Worm (Caenorhabditis elegans) whole organism, L4 larva: Measurements from ENCODE around the gene clec-217.
A peak's percentile ranks its signal among the peaks of the same experiment; 100 is the strongest.

Source experiments
- F44E2.7 ChIP-seq: fragments of 200-800 bp; sonication (Bioruptor generic); IDR thresholded peaks from 2 replicates; pipeline ENCODE4 v2.1.2; 2022; ENCODE audit warnings: missing genetic modification characterization, missing compliant biosample characterization
- F49E8.2 ChIP-seq: sonication (generic microtip); optimal IDR thresholded peaks from 2 replicates; lab custom pipeline; 2016; ENCODE audit warnings: missing compliant biosample characterization, mild to moderate bottlenecking, missing genetic modification characterization, borderline replicate concordance
- T20F7.1 ChIP-seq: fragments of 200-800 bp; sonication (Bioruptor generic); optimal IDR thresholded peaks from 2 replicates; lab custom pipeline; 2018; ENCODE audit warnings: mild to moderate bottlenecking, missing genetic modification characterization, missing compliant biosample characterization
- Y75B8A.6 ChIP-seq: fragments of 200-800 bp; sonication (Bioruptor generic); IDR thresholded peaks from 2 replicates; pipeline ENCODE4 v1.3.6; 2022; ENCODE audit warnings: missing genetic modification reagents, missing genetic modification characterization, missing compliant biosample characterization
- ZK337.2 ChIP-seq: fragments of 200-800 bp; sonication (Bioruptor generic); IDR thresholded peaks from 2 replicates; pipeline ENCODE4 v1.3.6; 2022; ENCODE audit warnings: missing genetic modification reagents, missing genetic modification characterization, missing compliant biosample characterization
- ZK546.5 ChIP-seq, 2 experiments: sonication (generic microtip); optimal IDR thresholded peaks; 2 replicates each; lab custom pipeline; 2017; ENCODE audit warnings: missing biosample characterization in 2 of 2, missing genetic modification characterization in 2 of 2
- aha-1 ChIP-seq: fragments of 150-350 bp; peaks from one replicate; lab custom pipeline; 2014; ENCODE audit warnings: missing biosample characterization, missing genetic modification characterization
- arid-1 ChIP-seq: fragments of 200-800 bp; sonication (Bioruptor generic); conservative IDR thresholded peaks from 2 replicates; pipeline ENCODE4 v1.3.6; 2022; ENCODE audit warnings: missing genetic modification reagents, missing genetic modification characterization, missing compliant biosample characterization
- attf-4 ChIP-seq: sonication (generic microtip); optimal IDR thresholded peaks from 3 replicates; lab custom pipeline; 2017; ENCODE audit warnings: missing biosample characterization, missing genetic modification characterization
- ceh-20 ChIP-seq: fragments of 200-800 bp; sonication (Bioruptor generic); IDR thresholded peaks from 2 replicates; pipeline ENCODE4 v1.3.6; 2022; ENCODE audit warnings: missing genetic modification reagents, missing genetic modification characterization, missing compliant biosample characterization
- cey-2 ChIP-seq: sonication (generic microtip); optimal IDR thresholded peaks from 3 replicates; lab custom pipeline; 2017; ENCODE audit warnings: missing genetic modification characterization, mild to moderate bottlenecking, missing compliant biosample characterization, antibody characterized with exemption, borderline replicate concordance; ENCODE audit not compliant: insufficient read depth
- ctbp-1 ChIP-seq: fragments of 200-800 bp; sonication (Bioruptor generic); IDR thresholded peaks from 2 replicates; pipeline ENCODE4 v1.3.6; 2022; ENCODE audit warnings: missing genetic modification reagents, missing genetic modification characterization, missing compliant biosample characterization
- dmd-6 ChIP-seq: fragments of 200-800 bp; sonication (Bioruptor generic); IDR thresholded peaks from 2 replicates; pipeline ENCODE4 v1.3.6; 2022; ENCODE audit warnings: missing genetic modification reagents, missing genetic modification characterization, missing compliant biosample characterization
- egl-43 ChIP-seq: fragments of 200-800 bp; sonication (Bioruptor generic); IDR thresholded peaks from 2 replicates; pipeline ENCODE4 v1.3.6; 2022; ENCODE audit warnings: missing genetic modification reagents, missing genetic modification characterization, missing compliant biosample characterization
- fos-1 ChIP-seq: fragments of 150-350 bp; optimal IDR thresholded peaks from 2 replicates; lab custom pipeline; 2014; ENCODE audit warnings: missing biosample characterization, missing genetic modification characterization
- hlh-30 ChIP-seq: sonication (generic microtip); optimal IDR thresholded peaks from 2 replicates; lab custom pipeline; 2017; ENCODE audit warnings: antibody characterized with exemption, mild to moderate bottlenecking, missing genetic modification characterization, missing compliant biosample characterization; ENCODE audit not compliant: insufficient read depth
- lim-7 ChIP-seq: fragments of 200-800 bp; sonication (Bioruptor generic); IDR thresholded peaks from 2 replicates; pipeline ENCODE4 v1.3.6; 2022; ENCODE audit warnings: missing genetic modification characterization, missing compliant biosample characterization
- lin-13 ChIP-seq: fragments of 150-350 bp; optimal IDR thresholded peaks from 2 replicates; lab custom pipeline; 2014; ENCODE audit warnings: missing biosample characterization, missing genetic modification reagents, missing genetic modification characterization
- lin-29 ChIP-seq: fragments of 200-800 bp; sonication (Bioruptor generic); IDR thresholded peaks from 2 replicates; pipeline ENCODE4 v1.3.6; 2022; ENCODE audit warnings: missing genetic modification reagents, missing genetic modification characterization, missing compliant biosample characterization
- lsy-2 ChIP-seq, 2 experiments: fragments of 150-350 bp in 1 of 2; sonication (generic microtip) in 1 of 2; optimal IDR thresholded peaks; 2 replicates each; lab custom pipeline; 2014 to 2017; ENCODE audit warnings: missing biosample characterization in 2 of 2, missing genetic modification characterization in 2 of 2
- madf-9 ChIP-seq: fragments of 200-800 bp; sonication (Bioruptor generic); conservative IDR thresholded peaks from 2 replicates; pipeline ENCODE4 v1.3.6; 2022; ENCODE audit warnings: missing genetic modification reagents, missing genetic modification characterization, missing compliant biosample characterization
- mdl-1 ChIP-seq, 2 experiments: fragments of 150-350 bp in 1 of 2; sonication (generic microtip) in 1 of 2; optimal IDR thresholded peaks; 2 replicates each; lab custom pipeline; 2014 to 2017; ENCODE audit warnings: missing biosample characterization in 2 of 2, missing genetic modification characterization in 2 of 2
- mep-1 ChIP-seq: fragments of 150-350 bp; sonication (generic microtip); optimal IDR thresholded peaks from 3 replicates; lab custom pipeline; 2014; ENCODE audit warnings: missing biosample characterization, missing genetic modification characterization
- mxl-3 ChIP-seq: fragments of 200-800 bp; sonication (Bioruptor generic); optimal IDR thresholded peaks from 2 replicates; lab custom pipeline; 2018; ENCODE audit warnings: mild to moderate bottlenecking, missing genetic modification characterization, missing compliant biosample characterization
- nhr-111 ChIP-seq: fragments of 200-800 bp; sonication (Bioruptor generic); optimal IDR thresholded peaks from 2 replicates; lab custom pipeline; 2018; ENCODE audit warnings: mild to moderate bottlenecking, missing genetic modification characterization, missing compliant biosample characterization
- nhr-237 ChIP-seq: sonication (generic microtip); optimal IDR thresholded peaks from 2 replicates; lab custom pipeline; 2017; ENCODE audit warnings: missing biosample characterization, missing genetic modification characterization
- nhr-25 ChIP-seq: sonication (generic microtip); optimal IDR thresholded peaks from 2 replicates; lab custom pipeline; 2017; ENCODE audit warnings: missing genetic modification characterization, mild to moderate bottlenecking, missing compliant biosample characterization, antibody characterized with exemption, moderate library complexity, borderline replicate concordance; ENCODE audit not compliant: insufficient read depth
- nhr-28 ChIP-seq: fragments of 150-350 bp; optimal IDR thresholded peaks from 2 replicates; lab custom pipeline; 2014; ENCODE audit warnings: missing biosample characterization, missing genetic modification characterization
- nhr-6 ChIP-seq: fragments of 150-350 bp; optimal IDR thresholded peaks from 2 replicates; lab custom pipeline; 2014; ENCODE audit warnings: missing biosample characterization, missing genetic modification characterization
- rbr-2 ChIP-seq: sonication (generic microtip); optimal IDR thresholded peaks from 2 replicates; lab custom pipeline; 2016; ENCODE audit warnings: missing genotype, missing genetic modification characterization, missing compliant biosample characterization
- sdz-12 ChIP-seq: fragments of 200-800 bp; sonication (Bioruptor generic); optimal IDR thresholded peaks from 2 replicates; lab custom pipeline; 2018; ENCODE audit warnings: mild to moderate bottlenecking, missing genetic modification characterization, missing compliant biosample characterization
- skn-1 ChIP-seq: fragments of 150-350 bp; optimal IDR thresholded peaks from 2 replicates; lab custom pipeline; 2014; ENCODE audit warnings: missing biosample characterization, missing genetic modification characterization
- unc-62 ChIP-seq, 3 experiments: fragments of 150-350 bp in 1 of 3; sonication (generic microtip); optimal IDR thresholded peaks in 2 of 3; peaks in 1 of 3; 1 replicate in 1 of 3; 2 replicates in 2 of 3; lab custom pipeline; 2014 to 2017; ENCODE audit warnings: missing biosample characterization in 3 of 3, missing genetic modification characterization in 3 of 3, missing genetic modification reagents in 3 of 3, missing genotype in 1 of 3

The clec-217 gene

DNA sequence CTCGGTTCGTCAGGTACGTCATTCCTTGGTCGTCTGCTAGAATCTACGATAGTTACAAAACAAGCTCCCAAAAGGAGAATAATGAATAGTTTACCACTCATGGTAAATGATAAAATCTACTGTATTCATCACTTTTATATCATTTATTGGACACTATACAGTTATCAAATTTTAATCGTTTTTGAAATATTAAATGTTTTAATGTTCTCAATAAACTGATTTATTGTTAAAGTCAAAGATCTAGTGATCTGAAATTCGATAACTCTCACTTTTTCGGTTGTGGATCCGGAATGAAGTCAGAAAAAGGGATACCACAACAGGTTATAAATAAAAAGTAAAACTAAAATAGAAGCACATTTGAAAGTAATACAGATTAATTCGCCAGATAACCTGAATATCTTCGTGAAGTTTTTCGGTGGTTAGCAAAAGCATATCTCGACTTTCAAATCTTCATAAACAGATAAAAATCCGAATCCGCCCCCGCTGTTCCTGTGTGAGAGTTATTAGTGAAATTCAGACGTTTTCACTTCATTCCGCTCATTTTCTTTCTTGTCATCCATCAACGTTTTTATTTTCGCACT lies at the start of gene clec-217, which contains the start of gene F26D11.2:
clec-217 (minus strand) TSS at position 101 of the 581 bp plus-strand sequence.
F26D11.2 (plus strand) TSS at position 531 of the 581 bp plus-strand sequence.
- TF ChIP-seq nhr-111 (GFP tag; lab: Kevin White, UChicago) = no peak
- TF ChIP-seq nhr-237 (tag; lab: Kevin White, UChicago) = no peak
- TF ChIP-seq ZK337.2 = no peak
- no peak for TF ChIP-seq F49E8.2
- no peak for TF ChIP-seq dmd-6 (GFP tag; lab: Robert Waterston, UW)
- no peak for TF ChIP-seq lsy-2 (tag; optimal IDR thresholded peaks at IDR 0.05; lab: Kevin White, UChicago)
- no peak for TF ChIP-seq T20F7.1 (GFP tag; lab: Kevin White, UChicago)
- no peak for TF ChIP-seq ceh-20 (GFP tag; lab: Robert Waterston, UW)
- no peak for TF ChIP-seq nhr-28 (tag; lab: Kevin White, UChicago)
- TF ChIP-seq lin-13 (GFP tag; lab: Kevin White, UChicago) = no peak
- no peak for TF ChIP-seq ZK546.5 (tag; optimal IDR thresholded peaks at IDR 0.05; lab: Kevin White, UChicago)
- no peak for TF ChIP-seq nhr-25 (tag; lab: Kevin White, UChicago)
- no peak for TF ChIP-seq aha-1 (tag; lab: Kevin White, UChicago)
- no peak for TF ChIP-seq nhr-6

DNA sequence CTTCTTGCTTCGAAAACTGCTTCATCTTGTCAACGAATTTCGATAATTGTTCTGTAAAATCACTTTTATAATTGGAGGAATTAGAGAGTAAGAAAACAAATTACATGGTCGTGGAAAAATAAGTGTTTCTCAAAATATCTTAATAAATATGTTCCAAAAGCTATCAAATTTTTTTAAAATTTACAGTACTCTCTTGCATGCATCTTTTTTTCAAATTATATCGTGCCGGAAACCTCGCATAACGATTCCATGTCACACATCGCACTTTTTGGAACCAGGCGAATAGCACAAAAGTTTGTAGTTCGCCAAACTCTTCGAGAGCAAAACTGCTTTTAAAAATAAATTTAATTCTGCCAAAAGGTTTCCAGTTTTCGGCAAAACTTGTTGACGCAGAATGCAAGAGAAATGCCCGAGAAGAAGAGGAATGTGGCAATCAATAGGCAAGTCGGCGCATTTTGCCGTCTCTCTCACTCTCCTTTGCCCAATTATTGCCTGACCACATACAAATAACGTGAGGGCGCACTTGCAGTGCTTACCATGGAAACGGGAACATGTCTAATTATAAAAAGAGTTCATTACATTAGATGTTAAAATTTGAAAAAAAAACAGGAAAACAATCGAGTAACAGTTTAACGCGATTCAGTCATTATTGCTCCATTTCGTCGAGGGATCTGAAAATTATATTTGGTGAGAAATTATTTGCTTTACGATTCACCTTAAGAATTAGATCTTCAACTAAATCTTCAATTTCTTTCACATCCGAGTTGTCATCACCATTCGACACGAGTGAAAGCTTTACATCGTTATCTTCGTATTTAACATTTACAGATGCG lies 49.0 kb upstream of the clec-217 start, which contains the start of gene Y97E10AR.3:
Y97E10AR.3 (minus strand) TSS at position 51 of the 833 bp plus-strand sequence.
- TF ChIP-seq F44E2.7 (no peak), aha-1 (tag; lab: Kevin White, UChicago) (peak; percentile 95), unc-62 (GFP tag; optimal IDR thresholded peaks at IDR 0.05 in 1 of 2; lab: Kevin White, UChicago) (peak in 1 of 2 experiments; percentile 95), unc-62 (tag; optimal IDR thresholded peaks at IDR 0.05; lab: Kevin White, UChicago) (no peak)

DNA sequence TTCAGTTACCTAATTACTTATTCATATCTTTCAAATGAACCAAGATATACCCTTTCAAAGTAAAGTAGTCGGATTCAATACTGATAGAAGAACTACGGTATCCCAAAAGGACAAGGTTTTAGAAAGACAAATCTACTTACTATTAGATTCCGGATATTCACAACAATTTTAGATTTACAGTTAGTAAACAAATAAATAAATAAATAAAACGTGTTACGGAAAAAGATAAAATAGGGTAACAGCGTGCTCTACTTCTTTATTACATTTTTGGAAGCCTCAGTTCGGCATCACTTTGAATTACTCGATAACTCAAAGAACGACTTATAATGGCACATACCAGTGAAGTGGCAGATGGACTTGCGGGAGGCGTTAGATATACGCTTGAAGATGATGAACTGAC lies 46.4 kb upstream of the clec-217 start, which contains the start of gene Y97E10AR.8:
Y97E10AR.8 (plus strand) TSS at position 301 of the 400 bp plus-strand sequence.
- no peak for TF ChIP-seq cey-2 (tag; lab: Kevin White, UChicago)
- TF ChIP-seq lim-7 = no peak
- no peak for TF ChIP-seq arid-1 (GFP tag; lab: Robert Waterston, UW)
- no peak for TF ChIP-seq rbr-2 (tag; lab: Kevin White, UChicago)
- TF ChIP-seq mdl-1 (tag; optimal IDR thresholded peaks at IDR 0.05; lab: Kevin White, UChicago) = no peak
- no peak for TF ChIP-seq madf-9 (GFP tag; lab: Robert Waterston, UW)
- no peak for TF ChIP-seq nhr-25 (tag; lab: Kevin White, UChicago)
- no peak for TF ChIP-seq sdz-12 (GFP tag; lab: Kevin White, UChicago)
- no peak for TF ChIP-seq fos-1 (tag; lab: Kevin White, UChicago)
- no peak for TF ChIP-seq lin-29
- TF ChIP-seq ctbp-1 (GFP tag; lab: Robert Waterston, UW) = no peak
- TF ChIP-seq mxl-3 (GFP tag; lab: Kevin White, UChicago) = no peak
- TF ChIP-seq lsy-2 (tag; optimal IDR thresholded peaks at IDR 0.05; lab: Kevin White, UChicago) = no peak
- no peak for TF ChIP-seq mep-1 (tag; lab: Kevin White, UChicago)
- TF ChIP-seq skn-1 (tag; lab: Kevin White, UChicago) = no peak
- TF ChIP-seq hlh-30 = no peak
- TF ChIP-seq attf-4 (tag; lab: Kevin White, UChicago) = no peak
- no peak for TF ChIP-seq Y75B8A.6
- no peak for TF ChIP-seq egl-43 (GFP tag; lab: Robert Waterston, UW)
